Worm (Caenorhabditis elegans): ENCODE measurements around the gene T15B7.15.

ce11 chrV:6828786-6829185, 9.7 kb downstream of the T15B7.15 start, which contains the start of gene dmsr-15:
- no peak for TF ChIP-seq C16A3.4 (tag; optimal IDR thresholded peaks at IDR 0.05)
- TF ChIP-seq egl-27 (tag; optimal IDR thresholded peaks at IDR 0.05), result no peak
- no peak for TF ChIP-seq xbp-1 (tag; optimal IDR thresholded peaks at IDR 0.05)
- no peak for TF ChIP-seq jun-1 (tag; optimal IDR thresholded peaks at IDR 0.05)
- TF ChIP-seq ceh-82 (tag; optimal IDR thresholded peaks at IDR 0.05), result no peak
- no peak for TF ChIP-seq ces-1 (GFP tag; optimal IDR thresholded peaks at IDR 0.05)
- no peak for TF ChIP-seq lir-3 (tag; optimal IDR thresholded peaks at IDR 0.05; ENCODE audit: poor library complexity)
- TF ChIP-seq lsy-2 (tag; optimal IDR thresholded peaks at IDR 0.05), result no peak
- no peak for TF ChIP-seq dpl-1 (GFP tag; optimal IDR thresholded peaks at IDR 0.05)
- TF ChIP-seq hlh-4 (tag; optimal IDR thresholded peaks at IDR 0.05), result no peak
- no peak for TF ChIP-seq zag-1 (tag; optimal IDR thresholded peaks at IDR 0.05)
- no peak for TF ChIP-seq lin-39 (tag; optimal IDR thresholded peaks at IDR 0.05)

All from whole organism, L1 larva.